Fruit fly (Drosophila melanogaster): Measurements from ENCODE around the gene CG18048.

The CG18048 gene

dm6 chr3R:6373512-6374306 lies 27.8 kb downstream of the CG18048 start (continued):
- TF ChIP-seq CG32772 (GFP tag; IDR thresholded peaks at IDR 0.05), result no peak
- TF ChIP-seq CG6854 (GFP tag; optimal IDR thresholded peaks at IDR 0.05), result peak; percentile 71
- 0 out of 3 replicates have a peak, but pooled peaks have one; percentile 18 for TF ChIP-seq CG2889 (GFP tag; IDR thresholded peaks at IDR 0.05)
- TF ChIP-seq Mad (GFP tag; optimal IDR thresholded peaks at IDR 0.05), result peak; percentile 2
- TF ChIP-seq pros (GFP tag; optimal IDR thresholded peaks at IDR 0.05), result no peak
- peak; percentile 84 for TF ChIP-seq CG15514 (GFP tag; optimal IDR thresholded peaks at IDR 0.05)
- TF ChIP-seq CG8924 (tag; optimal IDR thresholded peaks at IDR 0.05), result peak; percentile 65
- no peak for TF ChIP-seq CTCF (GFP tag; optimal IDR thresholded peaks at IDR 0.05)
- TF ChIP-seq CG6175 (GFP tag; IDR thresholded peaks at IDR 0.05), result no peak
- peak; percentile 57 for TF ChIP-seq Dref (GFP tag; IDR thresholded peaks at IDR 0.05)
- TF ChIP-seq CG11456 (GFP tag; IDR thresholded peaks at IDR 0.05), result 0 out of 3 replicates have a peak, but pooled peaks have one; percentile 4
- TF ChIP-seq HHEX (GFP tag; optimal IDR thresholded peaks at IDR 0.05), result peak; percentile 73
- TF ChIP-seq disco-r (GFP tag; optimal IDR thresholded peaks at IDR 0.05), result no peak
- peak; percentile 6 for TF ChIP-seq CG12219 (GFP tag; optimal IDR thresholded peaks at IDR 0.05)
- TF ChIP-seq CoRest (tag; optimal IDR thresholded peaks at IDR 0.05), result peak; percentile 51
- peak; percentile 53 for TF ChIP-seq CG9727 (GFP tag; optimal IDR thresholded peaks at IDR 0.05)
- TF ChIP-seq tup (GFP tag; optimal IDR thresholded peaks at IDR 0.05), result peak; percentile 12
- TF ChIP-seq CG11695 (GFP tag; IDR thresholded peaks at IDR 0.05), result 0 out of 3 replicates have a peak, but pooled peaks have one; percentile 28
- peak; percentile 42 for TF ChIP-seq CG17829 (tag; optimal IDR thresholded peaks at IDR 0.05)
- peak; percentile 23 for TF ChIP-seq kni (GFP tag; optimal IDR thresholded peaks at IDR 0.05)
- no peak for TF ChIP-seq CG10431 (GFP tag; optimal IDR thresholded peaks at IDR 0.05)
- no peak for TF ChIP-seq lmd (GFP tag; IDR thresholded peaks at IDR 0.05)
- no peak for TF ChIP-seq az2 (GFP tag; optimal IDR thresholded peaks at IDR 0.05)
- TF ChIP-seq CG2116 (GFP tag; optimal IDR thresholded peaks at IDR 0.05), result peak; percentile 63
- peak; percentile 22 for TF ChIP-seq phol (tag; optimal IDR thresholded peaks at IDR 0.05)
- peak; percentile 33; the same call in 1 of the 2 replicates for TF ChIP-seq E2f1 (GFP tag; IDR thresholded peaks at IDR 0.05)
- no peak for TF ChIP-seq ERR (GFP tag; optimal IDR thresholded peaks at IDR 0.05)
- TF ChIP-seq danr (GFP tag; IDR thresholded peaks at IDR 0.05), result peak; percentile 29; the same call in 1 of the 2 replicates
- TF ChIP-seq CG17568 (GFP tag; optimal IDR thresholded peaks at IDR 0.05), result no peak
- TF ChIP-seq CG12071 (GFP tag; optimal IDR thresholded peaks at IDR 0.05), result no peak
- TF ChIP-seq CG8290 (GFP tag; optimal IDR thresholded peaks at IDR 0.05), result no peak
- peak in 1 of 2 experiments; percentile 87 for TF ChIP-seq CG8290 (tag; optimal IDR thresholded peaks at IDR 0.05)
- no peak for TF ChIP-seq Hand (GFP tag; optimal IDR thresholded peaks at IDR 0.05)
- TF ChIP-seq CG3281 (GFP tag; optimal IDR thresholded peaks at IDR 0.05), result peak; percentile 63
- peak; percentile 35 for TF ChIP-seq pho (GFP tag; optimal IDR thresholded peaks at IDR 0.05)
- peak; percentile 63; the same call in 2 of the 3 replicates for TF ChIP-seq Dbx (GFP tag; IDR thresholded peaks at IDR 0.05)
- TF ChIP-seq tx (GFP tag; optimal IDR thresholded peaks at IDR 0.05), result peak; percentile 6
- no peak for TF ChIP-seq h (optimal IDR thresholded peaks at IDR 0.05)
- TF ChIP-seq CG3726 (GFP tag; IDR thresholded peaks at IDR 0.05), result no peak
- TF ChIP-seq wdn (GFP tag; IDR thresholded peaks at IDR 0.05), result peak; percentile 45; the same call in 1 of the 2 replicates
- TF ChIP-seq ftz-f1 (GFP tag; optimal IDR thresholded peaks at IDR 0.05), result no peak
- no peak for TF ChIP-seq CG4424 (GFP tag; optimal IDR thresholded peaks at IDR 0.05)
- peak; percentile 12 for TF ChIP-seq MESR4 (GFP tag; optimal IDR thresholded peaks at IDR 0.05)
- TF ChIP-seq CG4404 (GFP tag; IDR thresholded peaks at IDR 0.05), result no peak
- TF ChIP-seq CG18476 (GFP tag; optimal IDR thresholded peaks at IDR 0.05), result peak; percentile 17
- TF ChIP-seq CG6654 (GFP tag; optimal IDR thresholded peaks at IDR 0.05), result no peak
- TF ChIP-seq Fer2 (tag; optimal IDR thresholded peaks at IDR 0.05), result peak; percentile 3
- TF ChIP-seq run (tag; optimal IDR thresholded peaks at IDR 0.05), result no peak
- TF ChIP-seq CG16813 (GFP tag; IDR thresholded peaks at IDR 0.05; ENCODE audit: partially characterized antibody), result no peak
- no peak for TF ChIP-seq zf30C (GFP tag; optimal IDR thresholded peaks at IDR 0.05)
